Fruit fly (Drosophila melanogaster): ENCODE measurements around the gene CG14195.

CG14195 gene

DNA sequence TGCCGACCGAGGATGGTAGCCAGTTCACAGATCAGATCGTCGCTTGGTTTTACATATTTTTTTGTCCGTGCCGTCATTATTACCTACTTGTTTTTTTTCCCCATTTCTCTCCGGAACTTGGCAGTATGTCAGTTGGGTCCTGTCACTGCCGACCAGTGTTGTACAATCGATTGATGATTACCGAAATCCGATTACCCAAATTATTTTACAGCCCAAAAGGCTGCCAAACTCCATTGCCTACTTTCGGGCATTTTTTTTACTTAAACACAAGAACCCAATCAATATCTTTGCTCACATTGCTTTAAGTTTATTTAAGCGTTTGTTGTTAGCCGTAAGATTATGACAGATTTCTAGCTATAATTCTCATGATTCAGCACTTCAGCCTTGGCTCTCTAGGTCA lies 41.1 kb downstream of the CG14195 start, which contains the start of gene Inx5:
Inx5 (minus strand) TSS at position 93 of the 400 bp plus-strand sequence.
- TF ChIP-seq CG15710 (tag; optimal IDR thresholded peaks at IDR 0.05): no peak
- no peak for TF ChIP-seq EcR (GFP tag; optimal IDR thresholded peaks at IDR 0.05)
- TF ChIP-seq CG8301 (tag; optimal IDR thresholded peaks at IDR 0.05): no peak
- no peak for TF ChIP-seq D1 (tag; optimal IDR thresholded peaks at IDR 0.05)
- no peak for TF ChIP-seq CG9948 (tag; optimal IDR thresholded peaks at IDR 0.05)
- TF ChIP-seq CG32121 (GFP tag; IDR thresholded peaks at IDR 0.05): no peak
- no peak for TF ChIP-seq CG13204 (GFP tag; optimal IDR thresholded peaks at IDR 0.05)
- TF ChIP-seq CG17806 (tag; optimal IDR thresholded peaks at IDR 0.05): no peak
- no peak for TF ChIP-seq CG4496 (GFP tag; IDR thresholded peaks at IDR 0.05)
- TF ChIP-seq CG34367 (tag; optimal IDR thresholded peaks at IDR 0.05): no peak
- no peak for TF ChIP-seq fd96Ca (GFP tag; IDR thresholded peaks at IDR 0.05)
- no peak for TF ChIP-seq gl (tag; optimal IDR thresholded peaks at IDR 0.05)
- no peak for TF ChIP-seq Snoo (tag; optimal IDR thresholded peaks at IDR 0.05)
- TF ChIP-seq CG10348 (GFP tag; IDR thresholded peaks at IDR 0.05): no peak
- no peak for TF ChIP-seq Ets98B (GFP tag; IDR thresholded peaks at IDR 0.05)
- no peak for TF ChIP-seq rn (GFP tag; IDR thresholded peaks at IDR 0.05)
- no peak for TF ChIP-seq Pif1A (GFP tag; optimal IDR thresholded peaks at IDR 0.05)

dm6 chrX:19167586-19168403 lies 44.1 kb downstream of the CG14195 start:
- TF ChIP-seq fd96Ca (GFP tag; IDR thresholded peaks at IDR 0.05) (0 out of 3 replicates have a peak, but pooled peaks have one; percentile 6), Ets98B (GFP tag; IDR thresholded peaks at IDR 0.05) (no peak), CG13204 (GFP tag; optimal IDR thresholded peaks at IDR 0.05) (peak; percentile 35), CG15710 (tag; optimal IDR thresholded peaks at IDR 0.05) (no peak), Snoo (tag; optimal IDR thresholded peaks at IDR 0.05) (no peak), CG4496 (GFP tag; IDR thresholded peaks at IDR 0.05) (no peak), CG17806 (tag; optimal IDR thresholded peaks at IDR 0.05) (no peak), rn (GFP tag; IDR thresholded peaks at IDR 0.05) (no peak), EcR (GFP tag; optimal IDR thresholded peaks at IDR 0.05) (peak; percentile 46)

DNA sequence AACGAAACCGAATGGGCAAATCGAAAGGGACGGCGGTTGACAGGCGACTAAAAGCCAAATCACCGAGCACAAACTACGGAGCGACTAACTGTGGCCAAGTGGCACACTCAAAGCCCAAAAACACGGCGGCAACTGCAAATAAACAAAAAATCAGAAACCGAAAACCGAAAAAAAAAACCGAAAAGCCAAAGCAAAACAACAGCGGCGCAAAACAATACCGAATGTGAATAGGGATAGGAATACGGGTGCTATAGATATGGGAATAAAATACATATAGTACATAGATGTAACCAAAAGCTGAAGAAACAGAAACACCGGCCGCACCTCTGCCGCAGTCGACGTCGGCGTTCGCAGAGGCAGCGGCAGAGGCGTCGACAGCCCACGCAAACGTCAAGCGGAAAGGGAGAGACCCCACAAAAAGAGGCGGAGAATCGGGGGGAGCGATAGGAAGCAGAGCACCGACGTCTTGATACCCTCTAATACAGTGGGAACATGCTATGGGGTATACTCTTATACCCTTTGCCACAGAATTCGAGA lies 44.8 kb downstream of the CG14195 start, which contains the start of gene RhoGAP18B:
RhoGAP18B (minus strand) TSS at position 51 of the 537 bp plus-strand sequence.
- TF ChIP-seq Ets98B (GFP tag; IDR thresholded peaks at IDR 0.05): no peak
- TF ChIP-seq rn (GFP tag; IDR thresholded peaks at IDR 0.05): no peak
- no peak for TF ChIP-seq CG8301 (tag; optimal IDR thresholded peaks at IDR 0.05)
- no peak for TF ChIP-seq CG34367 (tag; optimal IDR thresholded peaks at IDR 0.05)
- no peak for TF ChIP-seq CG4496 (GFP tag; IDR thresholded peaks at IDR 0.05)

dm6 chrX:19166152-19166935 lies 45.5 kb downstream of the CG14195 start:
- TF ChIP-seq rn (GFP tag; IDR thresholded peaks at IDR 0.05) (no peak), CG34367 (tag; optimal IDR thresholded peaks at IDR 0.05) (no peak), fd96Ca (GFP tag; IDR thresholded peaks at IDR 0.05) (0 out of 3 replicates have a peak, but pooled peaks have one; percentile 37), CG12605 (GFP tag; IDR thresholded peaks at IDR 0.05) (no peak), CG8159 (tag; optimal IDR thresholded peaks at IDR 0.05) (peak; percentile 54), Ets98B (GFP tag; IDR thresholded peaks at IDR 0.05) (no peak), gl (tag; optimal IDR thresholded peaks at IDR 0.05) (no peak), CG9948 (tag; optimal IDR thresholded peaks at IDR 0.05) (no peak), D1 (tag; optimal IDR thresholded peaks at IDR 0.05) (no peak), CG15710 (tag; optimal IDR thresholded peaks at IDR 0.05) (peak; percentile 39), CG4496 (GFP tag; IDR thresholded peaks at IDR 0.05) (no peak), CG13204 (GFP tag; optimal IDR thresholded peaks at IDR 0.05) (no peak), EcR (GFP tag; optimal IDR thresholded peaks at IDR 0.05) (no peak), Pif1B (GFP tag; optimal IDR thresholded peaks at IDR 0.05) (no peak), CG10348 (GFP tag; IDR thresholded peaks at IDR 0.05) (no peak), CG8301 (tag; optimal IDR thresholded peaks at IDR 0.05) (no peak), CG17806 (tag; optimal IDR thresholded peaks at IDR 0.05) (no peak), CG14655 (GFP tag; optimal IDR thresholded peaks at IDR 0.05) (peak; percentile 52), CG32121 (GFP tag; IDR thresholded peaks at IDR 0.05) (peak; percentile 40; the same call in 1 of the 2 replicates), Pif1A (GFP tag; optimal IDR thresholded peaks at IDR 0.05) (no peak), Snoo (tag; optimal IDR thresholded peaks at IDR 0.05) (peak; percentile 45)

DNA sequence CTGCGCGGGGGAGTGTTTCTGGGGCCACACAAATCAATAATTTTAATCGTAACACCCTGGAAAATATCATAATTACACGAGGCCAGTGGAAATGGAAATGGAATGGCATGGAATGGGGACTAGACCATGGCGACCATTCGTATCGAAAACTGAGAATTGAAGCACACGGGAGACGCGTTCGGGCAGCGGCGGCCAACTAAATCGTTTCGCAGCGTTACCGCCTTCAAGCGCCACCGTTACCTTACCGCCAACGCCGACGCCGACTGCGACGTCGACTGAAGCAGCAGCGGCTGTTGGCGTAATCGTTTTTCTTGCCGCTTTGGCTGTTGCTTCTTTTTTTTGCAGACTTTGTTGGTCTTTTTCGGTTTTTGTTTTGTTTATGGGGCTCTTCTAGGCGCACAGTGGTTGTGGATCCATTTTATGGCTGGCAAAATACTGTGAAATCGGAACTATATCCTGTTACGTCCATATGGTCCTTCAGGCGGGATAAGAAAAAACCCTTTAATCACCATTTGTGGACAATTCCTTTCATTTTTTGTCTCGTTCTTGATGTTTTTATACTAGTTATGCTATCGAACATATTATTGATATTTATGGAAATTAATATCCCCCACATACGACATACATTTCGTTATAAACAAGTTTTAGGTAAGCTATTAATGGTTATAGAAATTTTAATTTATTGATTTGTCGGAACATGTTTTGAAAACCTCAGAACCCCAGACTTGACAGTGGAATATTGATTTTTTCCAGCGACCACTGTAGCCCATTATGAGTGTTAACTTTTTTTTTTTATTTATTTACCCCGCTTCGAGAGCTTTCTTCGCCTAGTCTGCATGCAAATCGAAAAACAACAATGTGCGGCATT lies 46.5 kb downstream of the CG14195 start:
- peak; percentile 83 for TF ChIP-seq CG12605 (GFP tag; IDR thresholded peaks at IDR 0.05)
- TF ChIP-seq CG14655 (GFP tag; optimal IDR thresholded peaks at IDR 0.05): no peak
- TF ChIP-seq CG8159 (tag; optimal IDR thresholded peaks at IDR 0.05): peak; percentile 43
- TF ChIP-seq CG13204 (GFP tag; optimal IDR thresholded peaks at IDR 0.05): peak; percentile 81
- TF ChIP-seq CG8301 (tag; optimal IDR thresholded peaks at IDR 0.05): no peak
- TF ChIP-seq CG15710 (tag; optimal IDR thresholded peaks at IDR 0.05): peak; percentile 63
- no peak for TF ChIP-seq Pif1A (GFP tag; optimal IDR thresholded peaks at IDR 0.05)
- peak; percentile 40; the same call in 1 of the 3 replicates for TF ChIP-seq fd96Ca (GFP tag; IDR thresholded peaks at IDR 0.05)
- no peak for TF ChIP-seq rn (GFP tag; IDR thresholded peaks at IDR 0.05)
- TF ChIP-seq EcR (GFP tag; optimal IDR thresholded peaks at IDR 0.05): no peak
- peak; percentile 25 for TF ChIP-seq CG9948 (tag; optimal IDR thresholded peaks at IDR 0.05)
- TF ChIP-seq CG4496 (GFP tag; IDR thresholded peaks at IDR 0.05): peak; percentile 81
- no peak for TF ChIP-seq Snoo (tag; optimal IDR thresholded peaks at IDR 0.05)
- peak; percentile 36; the same call in 1 of the 2 replicates for TF ChIP-seq CG32121 (GFP tag; IDR thresholded peaks at IDR 0.05)
- no peak for TF ChIP-seq D1 (tag; optimal IDR thresholded peaks at IDR 0.05)
- TF ChIP-seq Ets98B (GFP tag; IDR thresholded peaks at IDR 0.05): peak; percentile 61
- peak; percentile 16 for TF ChIP-seq CG17806 (tag; optimal IDR thresholded peaks at IDR 0.05)
- peak; percentile 79 for TF ChIP-seq gl (tag; optimal IDR thresholded peaks at IDR 0.05)
- TF ChIP-seq CG34367 (tag; optimal IDR thresholded peaks at IDR 0.05): peak; percentile 49
- TF ChIP-seq Pif1B (GFP tag; optimal IDR thresholded peaks at IDR 0.05): no peak
- TF ChIP-seq CG10348 (GFP tag; IDR thresholded peaks at IDR 0.05): no peak
